Worm (Caenorhabditis elegans) whole organism, L4 larva: Measurements from ENCODE around the gene R07B1.6.

Experiments used
- F26F4.8 ChIP-seq: fragments of 200-800 bp; sonication (Bioruptor generic); conservative IDR thresholded peaks from 2 replicates; pipeline ENCODE4 v1.3.6; 2022; ENCODE audit warnings: missing genetic modification characterization, missing compliant biosample characterization
- T20F7.1 ChIP-seq: fragments of 200-800 bp; sonication (Bioruptor generic); optimal IDR thresholded peaks from 2 replicates; lab custom pipeline; 2018; ENCODE audit warnings: mild to moderate bottlenecking, missing genetic modification characterization, missing compliant biosample characterization
- Y105C5A.15 ChIP-seq: fragments of 200-800 bp; sonication (Bioruptor generic); IDR thresholded peaks from 2 replicates; pipeline ENCODE4 v1.3.6; 2022; ENCODE audit warnings: missing genetic modification characterization, missing compliant biosample characterization
- Y48G9A.11 ChIP-seq: fragments of 200-800 bp; sonication (Bioruptor generic); IDR thresholded peaks from 2 replicates; pipeline ENCODE4 v1.3.6; 2022; ENCODE audit warnings: missing genetic modification reagents, missing genetic modification characterization, missing compliant biosample characterization
- ZK546.5 ChIP-seq, 2 experiments: sonication (generic microtip); optimal IDR thresholded peaks; 2 replicates each; lab custom pipeline; 2017; ENCODE audit warnings: missing biosample characterization in 2 of 2, missing genetic modification characterization in 2 of 2
- aha-1 ChIP-seq: fragments of 150-350 bp; peaks from one replicate; lab custom pipeline; 2014; ENCODE audit warnings: missing biosample characterization, missing genetic modification characterization
- aly-2 ChIP-seq: sonication (generic microtip); optimal IDR thresholded peaks from 2 replicates; lab custom pipeline; 2018; ENCODE audit warnings: missing biosample characterization, missing genetic modification characterization
- ceh-20 ChIP-seq: fragments of 200-800 bp; sonication (Bioruptor generic); IDR thresholded peaks from 2 replicates; pipeline ENCODE4 v1.3.6; 2022; ENCODE audit warnings: missing genetic modification reagents, missing genetic modification characterization, missing compliant biosample characterization
- ceh-28 ChIP-seq: fragments of 150-350 bp; optimal IDR thresholded peaks from 2 replicates; lab custom pipeline; 2014; ENCODE audit warnings: missing biosample characterization, missing genetic modification reagents, missing genetic modification characterization
- ceh-32 ChIP-seq: sonication (generic microtip); optimal IDR thresholded peaks from 2 replicates; lab custom pipeline; 2016; ENCODE audit warnings: mild to moderate bottlenecking, missing genetic modification characterization, missing compliant biosample characterization; ENCODE audit not compliant: poor library complexity
- ceh-82 ChIP-seq: sonication (generic microtip); optimal IDR thresholded peaks from 2 replicates; lab custom pipeline; 2017; ENCODE audit warnings: missing biosample characterization, missing genetic modification characterization
- ces-1 ChIP-seq: fragments of 150-350 bp; sonication (generic microtip); optimal IDR thresholded peaks from 4 replicates; lab custom pipeline; 2014; ENCODE audit warnings: missing biosample characterization, missing genetic modification reagents, missing genetic modification characterization
- dmd-6 ChIP-seq: fragments of 200-800 bp; sonication (Bioruptor generic); IDR thresholded peaks from 2 replicates; pipeline ENCODE4 v1.3.6; 2022; ENCODE audit warnings: missing genetic modification reagents, missing genetic modification characterization, missing compliant biosample characterization
- dmd-8 ChIP-seq: fragments of 200-800 bp; sonication (Bioruptor generic); IDR thresholded peaks from 2 replicates; pipeline ENCODE4 v1.3.6; 2022; ENCODE audit warnings: missing genetic modification characterization, missing compliant biosample characterization
- duxl-1 ChIP-seq: sonication (generic microtip); optimal IDR thresholded peaks from 2 replicates; lab custom pipeline; 2016; ENCODE audit warnings: mild to moderate bottlenecking, missing genetic modification characterization, moderate library complexity, missing compliant biosample characterization; ENCODE audit not compliant: poor library complexity
- dve-1 ChIP-seq: sonication (generic microtip); optimal IDR thresholded peaks from 2 replicates; lab custom pipeline; 2017; ENCODE audit warnings: antibody characterized with exemption, mild to moderate bottlenecking, missing genetic modification characterization, missing compliant biosample characterization; ENCODE audit not compliant: insufficient read depth
- egl-43 ChIP-seq: fragments of 200-800 bp; sonication (Bioruptor generic); IDR thresholded peaks from 2 replicates; pipeline ENCODE4 v1.3.6; 2022; ENCODE audit warnings: missing genetic modification reagents, missing genetic modification characterization, missing compliant biosample characterization
- fkh-10 ChIP-seq: fragments of 150-350 bp; optimal IDR thresholded peaks from 2 replicates; lab custom pipeline; 2014; ENCODE audit warnings: missing biosample characterization, missing genetic modification reagents, missing genetic modification characterization
- fos-1 ChIP-seq: fragments of 150-350 bp; optimal IDR thresholded peaks from 2 replicates; lab custom pipeline; 2014; ENCODE audit warnings: missing biosample characterization, missing genetic modification characterization
- hlh-30 ChIP-seq: sonication (generic microtip); optimal IDR thresholded peaks from 2 replicates; lab custom pipeline; 2017; ENCODE audit warnings: antibody characterized with exemption, mild to moderate bottlenecking, missing genetic modification characterization, missing compliant biosample characterization; ENCODE audit not compliant: insufficient read depth
- lin-15B ChIP-seq: fragments of 150-350 bp; sonication (generic microtip); optimal IDR thresholded peaks from 3 replicates; lab custom pipeline; 2014; ENCODE audit warnings: missing biosample characterization, missing genetic modification characterization
- lin-38 ChIP-seq: fragments of 200-800 bp; sonication (Bioruptor generic); IDR thresholded peaks from 2 replicates; pipeline ENCODE4 v1.3.6; 2022; ENCODE audit warnings: missing genetic modification reagents, missing genetic modification characterization, missing compliant biosample characterization
- lsy-2 ChIP-seq, 2 experiments: fragments of 150-350 bp in 1 of 2; sonication (generic microtip) in 1 of 2; optimal IDR thresholded peaks; 2 replicates each; lab custom pipeline; 2014 to 2017; ENCODE audit warnings: missing biosample characterization in 2 of 2, missing genetic modification characterization in 2 of 2
- mep-1 ChIP-seq: fragments of 150-350 bp; sonication (generic microtip); optimal IDR thresholded peaks from 3 replicates; lab custom pipeline; 2014; ENCODE audit warnings: missing biosample characterization, missing genetic modification characterization
- nhr-25 ChIP-seq: sonication (generic microtip); optimal IDR thresholded peaks from 2 replicates; lab custom pipeline; 2017; ENCODE audit warnings: missing genetic modification characterization, mild to moderate bottlenecking, missing compliant biosample characterization, antibody characterized with exemption, moderate library complexity, borderline replicate concordance; ENCODE audit not compliant: insufficient read depth
- nhr-28 ChIP-seq: fragments of 150-350 bp; optimal IDR thresholded peaks from 2 replicates; lab custom pipeline; 2014; ENCODE audit warnings: missing biosample characterization, missing genetic modification characterization
- nhr-41 ChIP-seq: fragments of 200-800 bp; sonication (Bioruptor generic); IDR thresholded peaks from 2 replicates; pipeline ENCODE4 v1.3.6; 2022; ENCODE audit warnings: missing genetic modification reagents, missing genetic modification characterization, missing compliant biosample characterization
- nhr-6 ChIP-seq: fragments of 150-350 bp; optimal IDR thresholded peaks from 2 replicates; lab custom pipeline; 2014; ENCODE audit warnings: missing biosample characterization, missing genetic modification characterization
- pha-4 ChIP-seq, 2 experiments: fragments of 150-350 bp in 1 of 2; fragments of 200-800 bp in 1 of 2; sonication (Bioruptor generic) in 1 of 2; IDR thresholded peaks in 1 of 2; optimal IDR thresholded peaks in 1 of 2; 2 replicates each; pipeline versions ENCODE4 v1.3.6 to Lab custom; 2014 to 2022; ENCODE audit warnings: missing genetic modification characterization in 2 of 2, missing genetic modification reagents in 2 of 2, missing biosample characterization in 1 of 2, missing compliant biosample characterization in 1 of 2
- php-3 ChIP-seq: fragments of 200-800 bp; sonication (Bioruptor generic); IDR thresholded peaks from 2 replicates; pipeline ENCODE4 v1.3.6; 2022; ENCODE audit warnings: missing genetic modification reagents, missing genetic modification characterization, missing compliant biosample characterization
- pqm-1 ChIP-seq: sonication (generic microtip); optimal IDR thresholded peaks from 2 replicates; lab custom pipeline; 2017; ENCODE audit warnings: missing biosample characterization, missing genetic modification characterization
- saeg-2 ChIP-seq: fragments of 200-800 bp; sonication (Bioruptor generic); IDR thresholded peaks from 2 replicates; pipeline ENCODE4 v1.3.6; 2022; ENCODE audit warnings: missing genetic modification reagents, missing genetic modification characterization, missing compliant biosample characterization
- sdz-12 ChIP-seq: fragments of 200-800 bp; sonication (Bioruptor generic); optimal IDR thresholded peaks from 2 replicates; lab custom pipeline; 2018; ENCODE audit warnings: mild to moderate bottlenecking, missing genetic modification characterization, missing compliant biosample characterization
- set-16 ChIP-seq: fragments of 200-800 bp; sonication (Bioruptor generic); IDR thresholded peaks from 2 replicates; pipeline ENCODE4 v1.3.6; 2022; ENCODE audit warnings: missing genetic modification reagents, missing genetic modification characterization, missing compliant biosample characterization
- snpc-4 ChIP-seq: fragments of 150-350 bp; optimal IDR thresholded peaks from 2 replicates; lab custom pipeline; 2014; ENCODE audit warnings: missing biosample characterization, missing genetic modification characterization
- tra-1 ChIP-seq: fragments of 200-800 bp; sonication (Bioruptor generic); IDR thresholded peaks from 2 replicates; pipeline ENCODE4 v1.3.6; 2022; ENCODE audit warnings: missing genetic modification reagents, missing genetic modification characterization, missing compliant biosample characterization
- unc-39 ChIP-seq: sonication (generic microtip); optimal IDR thresholded peaks from 2 replicates; lab custom pipeline; 2017; ENCODE audit warnings: missing biosample characterization, missing genetic modification characterization
- vab-7 ChIP-seq: fragments of 200-800 bp; sonication (Bioruptor generic); IDR thresholded peaks from 2 replicates; pipeline ENCODE4 v1.3.6; 2022; ENCODE audit warnings: missing genetic modification reagents, missing genetic modification characterization, missing compliant biosample characterization

The R07B1.6 gene

DNA sequence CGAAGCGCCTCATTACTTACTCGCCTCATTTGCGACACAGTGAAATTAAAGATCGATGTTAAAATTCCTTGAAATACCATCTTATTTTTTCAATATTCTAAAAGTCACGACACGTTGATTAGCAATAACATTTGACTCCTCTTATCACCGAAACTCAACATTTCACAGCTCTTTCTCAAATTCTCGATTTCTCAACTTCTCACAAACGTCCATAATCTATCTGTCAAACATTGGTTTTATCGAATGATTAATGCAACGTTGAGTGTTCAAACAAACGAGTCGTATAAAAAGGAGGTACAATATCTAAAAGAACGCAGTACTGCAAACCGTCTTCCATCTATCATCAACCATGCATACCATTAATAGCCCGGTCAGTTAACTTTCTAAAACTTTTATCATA lies 16.2 kb upstream of the R07B1.6 start, which contains the start of gene lec-8 (continued):
- peak; percentile 84 for TF ChIP-seq dve-1 (tag; lab: Kevin White, UChicago)
- TF ChIP-seq lin-38, result no peak
- no peak for TF ChIP-seq hlh-30 (tag; lab: Kevin White, UChicago)
- peak; percentile 82 for TF ChIP-seq aha-1 (tag; lab: Kevin White, UChicago)
- no peak for TF ChIP-seq nhr-41 (GFP tag; lab: Robert Waterston, UW)
- no peak for TF ChIP-seq ceh-28 (tag; lab: Kevin White, UChicago)
- TF ChIP-seq T20F7.1 (GFP tag; lab: Kevin White, UChicago), result peak; percentile 45
- TF ChIP-seq ceh-20 (GFP tag; lab: Robert Waterston, UW), result peak; percentile 72; the same call in 1 of the 2 replicates
- TF ChIP-seq Y48G9A.11, result no peak
- TF ChIP-seq dmd-8, result no peak
- no peak for TF ChIP-seq aly-2 (tag; lab: Kevin White, UChicago)
- TF ChIP-seq sdz-12 (GFP tag; lab: Kevin White, UChicago), result no peak
- TF ChIP-seq nhr-25, result no peak
- peak; percentile 80; the same call in 1 of the 2 replicates for TF ChIP-seq tra-1 (GFP tag; lab: Robert Waterston, UW)
- no peak for TF ChIP-seq ZK546.5 (tag; optimal IDR thresholded peaks at IDR 0.05; lab: Kevin White, UChicago)
- no peak for TF ChIP-seq lsy-2 (tag; optimal IDR thresholded peaks at IDR 0.05; lab: Kevin White, UChicago)
- peak; percentile 68 for TF ChIP-seq nhr-28 (tag; lab: Kevin White, UChicago)
- TF ChIP-seq Y105C5A.15, result no peak
- TF ChIP-seq saeg-2 (GFP tag; lab: Robert Waterston, UW), result no peak
- TF ChIP-seq egl-43 (GFP tag; lab: Robert Waterston, UW), result no peak
- TF ChIP-seq mep-1 (tag; lab: Kevin White, UChicago), result no peak
- TF ChIP-seq lin-15B (tag; lab: Kevin White, UChicago), result no peak
- no peak for TF ChIP-seq F26F4.8 (GFP tag; lab: Robert Waterston, UW)
- TF ChIP-seq vab-7 (GFP tag; lab: Robert Waterston, UW), result no peak
- no peak for TF ChIP-seq fos-1 (tag; lab: Kevin White, UChicago)
- TF ChIP-seq set-16 (GFP tag; lab: Robert Waterston, UW), result no peak
- TF ChIP-seq duxl-1, result no peak
- TF ChIP-seq ces-1 (GFP tag; lab: Kevin White, UChicago), result no peak
- no peak for TF ChIP-seq ceh-32
- TF ChIP-seq snpc-4 (tag; lab: Kevin White, UChicago), result no peak
- no peak for TF ChIP-seq ceh-82 (tag; lab: Kevin White, UChicago)
- no peak for TF ChIP-seq fkh-10 (GFP tag; lab: Kevin White, UChicago)
- TF ChIP-seq php-3, result peak; percentile 69

DNA sequence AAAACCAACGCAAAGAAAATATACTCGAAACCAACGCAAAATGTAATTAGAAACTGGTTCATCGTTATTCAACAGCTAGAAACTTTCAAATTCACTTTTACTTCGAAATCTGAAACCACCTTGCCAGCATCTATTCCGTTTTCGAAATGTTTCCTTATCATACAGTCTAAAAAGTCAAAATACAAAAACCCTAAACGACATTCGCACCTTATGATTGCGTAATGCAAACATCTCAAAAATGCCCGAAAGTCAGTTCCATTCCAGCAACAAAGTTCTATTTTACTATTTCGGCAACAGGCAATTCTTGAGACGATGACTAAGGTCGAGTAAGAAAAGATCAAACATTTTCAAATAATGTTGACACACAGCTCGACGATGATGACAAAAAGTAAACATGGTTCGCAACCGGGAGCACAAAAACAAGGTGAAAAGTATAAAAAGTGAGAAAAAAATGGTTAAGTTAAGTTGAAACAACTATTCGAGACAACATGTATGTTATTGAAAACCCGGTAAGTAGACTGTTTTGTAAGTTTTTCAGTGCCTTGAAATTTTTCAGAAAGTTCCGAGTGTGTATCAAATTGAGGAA lies 14.6 kb upstream of the R07B1.6 start, which contains the start of gene lec-7:
TSS of gene lec-7 (plus strand) at position 297 of the 586 bp plus-strand sequence.
- TF ChIP-seq dmd-6 (GFP tag; lab: Robert Waterston, UW) (peak; percentile 49), dve-1 (tag; lab: Kevin White, UChicago) (peak; percentile 39), unc-39 (tag; lab: Kevin White, UChicago) (no peak), pqm-1 (tag; lab: Kevin White, UChicago) (peak; percentile 26), nhr-6 (tag; lab: Kevin White, UChicago) (no peak), nhr-28 (tag; lab: Kevin White, UChicago) (peak; percentile 25), pha-4 (GFP tag; IDR thresholded peaks at IDR 0.05; lab: Robert Waterston, UW) (no peak), pha-4 (tag; optimal IDR thresholded peaks at IDR 0.05; lab: Kevin White, UChicago) (peak; percentile 89)
